Fruit fly (Drosophila melanogaster) Kc167 (cell line): ENCODE measurements around the gene CG5177.

Source experiments
- Myc ChIP-seq: fragments of >200 bp; optimal IDR thresholded peaks from 2 replicates; lab custom pipeline; 2017; ENCODE audit warnings: missing external identifiers
- ttk ChIP-seq: sonication (Bioruptor generic); optimal IDR thresholded peaks from 2 replicates; lab custom pipeline; 2017; ENCODE audit warnings: missing external identifiers

dm6 chr2L:7376157-7376556 is 28.9 kb upstream of the CG5177 start:
- TF ChIP-seq Myc (no peak), ttk (no peak)
